Fruit fly (Drosophila melanogaster): ENCODE measurements around the gene Acp95EF.
A peak's percentile ranks its signal among the peaks of the same experiment; 100 is the strongest.

Gene Acp95EF

dm6 chr3R:24271071-24271470 is 42.3 kb downstream of the Acp95EF start, which contains the start of gene jar (continued):
- TF ChIP-seq CG4707 (GFP tag; optimal IDR thresholded peaks at IDR 0.05) (peak; percentile 29), dpn (GFP tag; optimal IDR thresholded peaks at IDR 0.05) (peak in 1 of 2 experiments; percentile 7), CG42726 (GFP tag; IDR thresholded peaks at IDR 0.05; ENCODE audit: partially characterized antibody) (peak; percentile 92), tll (GFP tag; optimal IDR thresholded peaks at IDR 0.05) (peak in 1 of 2 experiments; percentile 7), pros (GFP tag; optimal IDR thresholded peaks at IDR 0.05) (peak; percentile 67), hkb (optimal IDR thresholded peaks at IDR 0.05) (no peak), hkb (GFP tag; IDR thresholded peaks at IDR 0.05) (peak; percentile 39; the same call in 1 of the 2 replicates), CG33213 (GFP tag; optimal IDR thresholded peaks at IDR 0.05) (peak; percentile 62), gcm (GFP tag; optimal IDR thresholded peaks at IDR 0.05) (peak; percentile 63), CG4730 (GFP tag; IDR thresholded peaks at IDR 0.05) (no peak), MESR4 (GFP tag; optimal IDR thresholded peaks at IDR 0.05) (peak; percentile 31), Adf1 (GFP tag; IDR thresholded peaks at IDR 0.05) (peak; percentile 40; the same call in 1 of the 2 replicates), CG6175 (GFP tag; IDR thresholded peaks at IDR 0.05) (no peak), Sry-β (GFP tag; optimal IDR thresholded peaks at IDR 0.05) (peak; percentile 42), lbe (GFP tag; optimal IDR thresholded peaks at IDR 0.05) (peak; percentile 37), kni (GFP tag; optimal IDR thresholded peaks at IDR 0.05) (peak; percentile 62), Meics (GFP tag; optimal IDR thresholded peaks at IDR 0.05) (peak; percentile 18), sob (GFP tag; IDR thresholded peaks at IDR 0.05) (peak; percentile 46; the same call in 1 of the 2 replicates), ttk (GFP tag; IDR thresholded peaks at IDR 0.05) (no peak), fru (optimal IDR thresholded peaks at IDR 0.05) (no peak), sisA (GFP tag; IDR thresholded peaks at IDR 0.05) (no peak), CG34376 (GFP tag; optimal IDR thresholded peaks at IDR 0.05) (peak; percentile 79), inv (GFP tag; IDR thresholded peaks at IDR 0.05; ENCODE audit: partially characterized antibody) (peak; percentile 83), Dp (GFP tag; optimal IDR thresholded peaks at IDR 0.05) (peak; percentile 100), nom (GFP tag; optimal IDR thresholded peaks at IDR 0.05) (peak; percentile 25), CG2120 (GFP tag; optimal IDR thresholded peaks at IDR 0.05) (peak; percentile 11), unc-4 (GFP tag; IDR thresholded peaks at IDR 0.05; ENCODE audit: partially characterized antibody) (peak; percentile 93), Hr51 (GFP tag; optimal IDR thresholded peaks at IDR 0.05) (no peak), schlank (tag; optimal IDR thresholded peaks at IDR 0.05) (peak; percentile 34), bigmax (GFP tag; optimal IDR thresholded peaks at IDR 0.05) (peak; percentile 50), stc (GFP tag; IDR thresholded peaks at IDR 0.05) (peak; percentile 57), CG1233 (GFP tag; optimal IDR thresholded peaks at IDR 0.05) (peak; percentile 24), fu2 (GFP tag; optimal IDR thresholded peaks at IDR 0.05) (peak; percentile 19), Gug (GFP tag; IDR thresholded peaks at IDR 0.05) (no peak), CoRest (tag; optimal IDR thresholded peaks at IDR 0.05) (peak; percentile 50), CG17328 (GFP tag; IDR thresholded peaks at IDR 0.05) (peak; percentile 35), vnd (GFP tag; IDR thresholded peaks at IDR 0.05; ENCODE audit: partially characterized antibody) (peak; percentile 74), otp (GFP tag; IDR thresholded peaks at IDR 0.05) (peak; percentile 61; the same call in 1 of the 3 replicates), Atf6 (GFP tag; IDR thresholded peaks at IDR 0.05) (peak; percentile 56; the same call in 1 of the 2 replicates), CG12391 (tag; optimal IDR thresholded peaks at IDR 0.05) (peak; percentile 55), CG8388 (GFP tag; optimal IDR thresholded peaks at IDR 0.05) (peak; percentile 26), chm (GFP tag; IDR thresholded peaks at IDR 0.05) (peak; percentile 89), Mad (GFP tag; optimal IDR thresholded peaks at IDR 0.05) (no peak), h (optimal IDR thresholded peaks at IDR 0.05) (no peak), ERR (GFP tag; optimal IDR thresholded peaks at IDR 0.05) (peak; percentile 6), CG12155 (GFP tag; optimal IDR thresholded peaks at IDR 0.05) (no peak), CG6272 (GFP tag; IDR thresholded peaks at IDR 0.05) (0 out of 2 replicates have a peak, but pooled peaks have one; percentile 19), Xrp1 (GFP tag; IDR thresholded peaks at IDR 0.05) (peak; percentile 42; the same call in 1 of the 2 replicates), D (optimal IDR thresholded peaks at IDR 0.05) (peak; percentile 5), D (GFP tag; optimal IDR thresholded peaks at IDR 0.05) (no peak), CG17359 (tag; optimal IDR thresholded peaks at IDR 0.05) (peak; percentile 38)

Measured in whole organism, embryonic.